Fruit fly (Drosophila melanogaster) whole organism, adult: ENCODE data around the gene CG16713.

ENCODE experiments used
- CG14711 ChIP-seq: fragments of 200-800 bp; sonication (Bioruptor generic); optimal IDR thresholded peaks from 2 replicates; lab custom pipeline; 2018; ENCODE audit warnings: missing biosample characterization, mild to moderate bottlenecking, missing genetic modification characterization, moderate library complexity
- CG7045 ChIP-seq: fragments of 200-800 bp; sonication (Bioruptor generic); optimal IDR thresholded peaks from 2 replicates; lab custom pipeline; 2017; ENCODE audit warnings: missing biosample characterization, mild to moderate bottlenecking, missing genetic modification characterization
- Clk ChIP-seq: fragments of 200-800 bp; sonication (Bioruptor generic); optimal IDR thresholded peaks from 2 replicates; lab custom pipeline; 2017; ENCODE audit warnings: missing biosample characterization, missing genetic modification characterization
- Mnt ChIP-seq: fragments of 200-800 bp; sonication (Bioruptor generic); optimal IDR thresholded peaks from 2 replicates; lab custom pipeline; 2016; ENCODE audit warnings: missing biosample characterization, mild to moderate bottlenecking, missing genetic modification characterization
- kay ChIP-seq: fragments of 200-800 bp; sonication (Bioruptor generic); peaks from one replicate; lab custom pipeline; 2016; ENCODE audit warnings: missing biosample characterization, missing genetic modification characterization, borderline replicate concordance
- ovo ChIP-seq: fragments of 200-800 bp; sonication (Bioruptor generic); optimal IDR thresholded peaks from 2 replicates; lab custom pipeline; 2016; ENCODE audit warnings: missing biosample characterization, missing genetic modification characterization
- pad ChIP-seq: fragments of 200-800 bp; sonication (Bioruptor generic); optimal IDR thresholded peaks from 3 replicates; lab custom pipeline; 2017; ENCODE audit warnings: missing biosample characterization, missing genetic modification characterization, mild to moderate bottlenecking, moderate library complexity, missing genetic modification reagents
- tj ChIP-seq: fragments of 200-800 bp; sonication (Bioruptor generic); optimal IDR thresholded peaks from 3 replicates; lab custom pipeline; 2017; ENCODE audit warnings: missing biosample characterization, mild to moderate bottlenecking, missing genetic modification characterization, moderate library complexity

DNA sequence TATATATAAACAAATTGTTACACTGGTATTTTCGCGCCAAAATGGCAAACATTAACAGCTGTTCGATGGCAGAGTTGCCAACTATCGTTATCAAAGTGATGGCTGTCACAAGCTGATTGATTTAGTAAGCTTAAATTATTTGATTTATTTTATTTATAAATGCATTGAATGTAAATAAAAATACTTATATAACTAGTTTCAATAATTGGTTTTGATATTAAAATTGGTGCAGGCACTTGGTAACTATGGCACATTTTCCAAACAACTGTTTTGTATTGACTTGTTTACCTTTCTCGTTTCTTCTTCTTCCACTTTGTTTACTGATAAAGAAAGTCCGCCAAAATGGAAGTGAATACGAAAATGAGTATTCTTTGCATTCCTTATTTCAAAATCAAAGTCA, 16.5 kb upstream of the CG16713 start, which contains the start of gene cutlet:
- TF ChIP-seq pad (GFP tag; lab: Kevin White, UChicago) (peak; percentile 1), Clk (GFP tag; lab: Kevin White, UChicago) (no peak), tj (GFP tag; lab: Kevin White, UChicago) (no peak), Mnt (GFP tag; lab: Kevin White, UChicago) (no peak), ovo (no peak), CG14711 (tag; lab: Kevin White, UChicago) (peak; percentile 90), CG7045 (GFP tag; lab: Kevin White, UChicago) (no peak), kay (peak; percentile 87)
